Fruit fly (Drosophila melanogaster): Measurements from ENCODE around the gene Vps33B.

The Vps33B gene

DNA sequence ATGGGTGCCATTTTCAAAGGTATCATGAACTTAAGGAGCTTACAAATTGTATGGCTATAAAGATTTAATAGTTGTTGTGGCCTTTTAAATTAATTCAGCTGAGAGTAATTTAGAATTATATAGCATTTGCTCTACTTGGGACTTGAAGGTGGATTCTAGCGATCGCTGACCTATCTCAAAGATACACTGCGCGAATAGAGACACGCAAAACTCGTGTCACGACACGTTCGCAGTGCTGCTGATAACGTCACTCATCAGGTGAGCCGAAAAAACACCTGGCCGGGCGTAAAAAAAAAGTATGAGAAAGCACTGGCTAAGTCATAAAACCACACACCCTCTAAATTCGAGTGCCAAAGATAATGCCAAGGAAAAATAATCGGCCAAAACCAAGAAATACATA is 16.4 kb downstream of the Vps33B start (continued):
- no peak for TF ChIP-seq shn (GFP tag; optimal IDR thresholded peaks at IDR 0.05)
- TF ChIP-seq abd-A (tag; optimal IDR thresholded peaks at IDR 0.05): no peak
- no peak for TF ChIP-seq Neu2 (GFP tag; optimal IDR thresholded peaks at IDR 0.05; ENCODE audit: borderline replicate concordance)
- TF ChIP-seq inv (GFP tag; IDR thresholded peaks at IDR 0.05; ENCODE audit: partially characterized antibody): peak; percentile 55
- TF ChIP-seq pb (GFP tag; optimal IDR thresholded peaks at IDR 0.05): no peak
- TF ChIP-seq CG1603 (tag; optimal IDR thresholded peaks at IDR 0.05): no peak
- no peak for TF ChIP-seq kah (GFP tag; optimal IDR thresholded peaks at IDR 0.05)
- no peak for TF ChIP-seq al (GFP tag; IDR thresholded peaks at IDR 0.05)
- TF ChIP-seq BEAF-32 (GFP tag; optimal IDR thresholded peaks at IDR 0.05): peak; percentile 72
- no peak for TF ChIP-seq CG15269 (tag; optimal IDR thresholded peaks at IDR 0.05)
- TF ChIP-seq CG2889 (GFP tag; IDR thresholded peaks at IDR 0.05): no peak
- TF ChIP-seq Aef1 (GFP tag; IDR thresholded peaks at IDR 0.05): no peak
- no peak for TF ChIP-seq stc (GFP tag; IDR thresholded peaks at IDR 0.05)
- no peak for TF ChIP-seq chinmo (GFP tag; IDR thresholded peaks at IDR 0.05; ENCODE audit: partially characterized antibody)
- no peak for TF ChIP-seq CG30403 (GFP tag; optimal IDR thresholded peaks at IDR 0.05)
- TF ChIP-seq CG18262 (tag; optimal IDR thresholded peaks at IDR 0.05): no peak
- no peak for TF ChIP-seq CG17912 (GFP tag; optimal IDR thresholded peaks at IDR 0.05)
- no peak for TF ChIP-seq Bdp1 (GFP tag; optimal IDR thresholded peaks at IDR 0.05)
- TF ChIP-seq ase (GFP tag; IDR thresholded peaks at IDR 0.05): no peak
- no peak for TF ChIP-seq CG9817 (tag; optimal IDR thresholded peaks at IDR 0.05)
- no peak for TF ChIP-seq Hmr (GFP tag; optimal IDR thresholded peaks at IDR 0.05)
- no peak for TF ChIP-seq Ets97D (GFP tag; optimal IDR thresholded peaks at IDR 0.05)
- no peak for TF ChIP-seq Vsx1 (GFP tag; optimal IDR thresholded peaks at IDR 0.05)
- TF ChIP-seq CG33213 (GFP tag; optimal IDR thresholded peaks at IDR 0.05): no peak
- TF ChIP-seq ken (GFP tag; IDR thresholded peaks at IDR 0.05): no peak
- TF ChIP-seq cato (GFP tag; optimal IDR thresholded peaks at IDR 0.05; ENCODE audit: borderline replicate concordance): no peak
- peak; percentile 80 for TF ChIP-seq Dll (GFP tag; IDR thresholded peaks at IDR 0.05; ENCODE audit: partially characterized antibody)
- no peak for TF ChIP-seq CG16779 (GFP tag; IDR thresholded peaks at IDR 0.05)
- no peak for TF ChIP-seq grau (tag; optimal IDR thresholded peaks at IDR 0.05)
- no peak for TF ChIP-seq CG7928 (GFP tag; optimal IDR thresholded peaks at IDR 0.05)
- no peak for TF ChIP-seq CG10462 (GFP tag; optimal IDR thresholded peaks at IDR 0.05)
- no peak for TF ChIP-seq TFAM (GFP tag; optimal IDR thresholded peaks at IDR 0.05)
- TF ChIP-seq CG3281 (GFP tag; optimal IDR thresholded peaks at IDR 0.05): no peak
- 0 out of 2 replicates have a peak, but pooled peaks have one; percentile 38 for TF ChIP-seq sna (GFP tag; IDR thresholded peaks at IDR 0.05; ENCODE audit: partially characterized antibody)
- TF ChIP-seq sima (GFP tag; optimal IDR thresholded peaks at IDR 0.05): no peak
- 0 out of 3 replicates have a peak, but pooled peaks have one; percentile 30 for TF ChIP-seq CG2199 (GFP tag; IDR thresholded peaks at IDR 0.05)
- no peak for TF ChIP-seq CG12942 (GFP tag; optimal IDR thresholded peaks at IDR 0.05)
- no peak for TF ChIP-seq CG4404 (GFP tag; IDR thresholded peaks at IDR 0.05)
- no peak for TF ChIP-seq Stat92E (GFP tag; optimal IDR thresholded peaks at IDR 0.05)
- TF ChIP-seq E2f2 (GFP tag; IDR thresholded peaks at IDR 0.05): no peak
- no peak for TF ChIP-seq sc (optimal IDR thresholded peaks at IDR 0.05)
- no peak for TF ChIP-seq sc (GFP tag; optimal IDR thresholded peaks at IDR 0.05)
- TF ChIP-seq CG4854 (GFP tag; optimal IDR thresholded peaks at IDR 0.05): no peak
- TF ChIP-seq Rx (GFP tag; IDR thresholded peaks at IDR 0.05): no peak
- peak; percentile 20 for TF ChIP-seq dm (GFP tag; optimal IDR thresholded peaks at IDR 0.05)
- TF ChIP-seq hb (GFP tag; IDR thresholded peaks at IDR 0.05; ENCODE audit: partially characterized antibody): 0 out of 3 replicates have a peak, but pooled peaks have one; percentile 23
- TF ChIP-seq CG8290 (GFP tag; optimal IDR thresholded peaks at IDR 0.05): no peak
- no peak for TF ChIP-seq CG8290 (tag; optimal IDR thresholded peaks at IDR 0.05)
- peak; percentile 44; the same call in 1 of the 2 replicates for TF ChIP-seq GATAe (GFP tag; conservative IDR thresholded peaks at IDR 0.05)
- no peak for TF ChIP-seq CG15479 (GFP tag; optimal IDR thresholded peaks at IDR 0.05)
- no peak for TF ChIP-seq gsb-n (tag; optimal IDR thresholded peaks at IDR 0.05)
